Fruit fly (Drosophila melanogaster): ENCODE measurements around the gene mah.
A peak's percentile ranks its signal among the peaks of the same experiment; 100 is the strongest.

mah gene

dm6 chr3R:24938049-24938448 is 9.4 kb upstream of the mah start, which contains the start of gene Osbp (continued):
- no peak for TF ChIP-seq luna (GFP tag; optimal IDR thresholded peaks at IDR 0.05)
- no peak for TF ChIP-seq prd (optimal IDR thresholded peaks at IDR 0.05)
- TF ChIP-seq prd (GFP tag; IDR thresholded peaks at IDR 0.05): no peak
- no peak for TF ChIP-seq tup (GFP tag; optimal IDR thresholded peaks at IDR 0.05)
- TF ChIP-seq sna (GFP tag; IDR thresholded peaks at IDR 0.05; ENCODE audit: partially characterized antibody): peak; percentile 41; the same call in 1 of the 2 replicates
- TF ChIP-seq pzg (GFP tag; optimal IDR thresholded peaks at IDR 0.05): peak; percentile 85
- peak; percentile 17 for TF ChIP-seq CG10543 (GFP tag; optimal IDR thresholded peaks at IDR 0.05)
- TF ChIP-seq bbx (GFP tag; IDR thresholded peaks at IDR 0.05; ENCODE audit: partially characterized antibody): peak; percentile 72
- peak; percentile 26 for TF ChIP-seq ewg (GFP tag; optimal IDR thresholded peaks at IDR 0.05)
- TF ChIP-seq E2f2 (GFP tag; IDR thresholded peaks at IDR 0.05): peak; percentile 88
- TF ChIP-seq Taf1 (GFP tag; IDR thresholded peaks at IDR 0.05): no peak
- no peak for TF ChIP-seq bcd (GFP tag; optimal IDR thresholded peaks at IDR 0.05)
- peak; percentile 79 for TF ChIP-seq Nf-YB (GFP tag; optimal IDR thresholded peaks at IDR 0.05)
- no peak for TF ChIP-seq CG10959 (GFP tag; IDR thresholded peaks at IDR 0.05)
- no peak for TF ChIP-seq Rx (GFP tag; IDR thresholded peaks at IDR 0.05)
- peak; percentile 61 for TF ChIP-seq trem (tag; optimal IDR thresholded peaks at IDR 0.05)
- TF ChIP-seq CG11456 (GFP tag; IDR thresholded peaks at IDR 0.05): no peak
- no peak for TF ChIP-seq Hr51 (GFP tag; optimal IDR thresholded peaks at IDR 0.05)
- no peak for TF ChIP-seq lilli (GFP tag; optimal IDR thresholded peaks at IDR 0.05)
- TF ChIP-seq BtbVII (GFP tag; optimal IDR thresholded peaks at IDR 0.05): no peak
- no peak for TF ChIP-seq CG1602 (GFP tag; optimal IDR thresholded peaks at IDR 0.05)
- TF ChIP-seq dm (GFP tag; optimal IDR thresholded peaks at IDR 0.05): no peak
- peak; percentile 26 for TF ChIP-seq mirr (GFP tag; optimal IDR thresholded peaks at IDR 0.05)
- TF ChIP-seq NC2α (GFP tag; optimal IDR thresholded peaks at IDR 0.05): no peak
- no peak for TF ChIP-seq Dip3 (GFP tag; optimal IDR thresholded peaks at IDR 0.05)
- TF ChIP-seq CG34376 (GFP tag; optimal IDR thresholded peaks at IDR 0.05): peak; percentile 19
- peak; percentile 54; the same call in 2 of the 3 replicates for TF ChIP-seq vnd (GFP tag; IDR thresholded peaks at IDR 0.05; ENCODE audit: partially characterized antibody)
- TF ChIP-seq ap (GFP tag; IDR thresholded peaks at IDR 0.05): no peak
- TF ChIP-seq B-H2 (GFP tag; optimal IDR thresholded peaks at IDR 0.05): peak; percentile 65
- no peak for TF ChIP-seq CG10979 (tag; optimal IDR thresholded peaks at IDR 0.05)
- no peak for TF ChIP-seq Abd-B (GFP tag; optimal IDR thresholded peaks at IDR 0.05)
- TF ChIP-seq knrl (GFP tag; IDR thresholded peaks at IDR 0.05; ENCODE audit: partially characterized antibody): peak; percentile 55
- TF ChIP-seq CG5953 (GFP tag; IDR thresholded peaks at IDR 0.05): no peak
- TF ChIP-seq CG12104 (GFP tag; optimal IDR thresholded peaks at IDR 0.05): no peak
- no peak for TF ChIP-seq CG16815 (GFP tag; optimal IDR thresholded peaks at IDR 0.05)
- peak; percentile 73 for TF ChIP-seq CG13287 (GFP tag; IDR thresholded peaks at IDR 0.05; ENCODE audit: partially characterized antibody)
- no peak for TF ChIP-seq Dbx (GFP tag; IDR thresholded peaks at IDR 0.05)
- TF ChIP-seq Fer3 (tag; optimal IDR thresholded peaks at IDR 0.05): no peak
- TF ChIP-seq Deaf1 (tag; optimal IDR thresholded peaks at IDR 0.05): no peak
- TF ChIP-seq MTF-1 (GFP tag; optimal IDR thresholded peaks at IDR 0.05; ENCODE audit: borderline replicate concordance): peak; percentile 36
- TF ChIP-seq crol (GFP tag; IDR thresholded peaks at IDR 0.05): no peak
- no peak for TF ChIP-seq repo (GFP tag; optimal IDR thresholded peaks at IDR 0.05)
- no peak for TF ChIP-seq CG8290 (GFP tag; optimal IDR thresholded peaks at IDR 0.05)
- no peak for TF ChIP-seq CG8290 (tag; optimal IDR thresholded peaks at IDR 0.05)
- no peak for TF ChIP-seq da (GFP tag; optimal IDR thresholded peaks at IDR 0.05)
- TF ChIP-seq ato (GFP tag; IDR thresholded peaks at IDR 0.05; ENCODE audit: partially characterized antibody): peak; percentile 58; the same call in 1 of the 2 replicates
- peak; percentile 68; the same call in 1 of the 4 replicates for TF ChIP-seq chinmo (GFP tag; IDR thresholded peaks at IDR 0.05; ENCODE audit: partially characterized antibody)
- no peak for TF ChIP-seq CG10654 (GFP tag; optimal IDR thresholded peaks at IDR 0.05)
- no peak for TF ChIP-seq CG2712 (tag; optimal IDR thresholded peaks at IDR 0.05)
- no peak for TF ChIP-seq CG11696 (GFP tag; IDR thresholded peaks at IDR 0.05)
- no peak for TF ChIP-seq Gug (GFP tag; IDR thresholded peaks at IDR 0.05)

Measured in whole organism, embryonic.